Worm (Caenorhabditis elegans): ENCODE results near the gene ipla-5.

ipla-5 gene

ce11 chrIV:8748967-8749366 is 33.9 kb downstream of the ipla-5 start:
- TF ChIP-seq W03F9.2 (tag; optimal IDR thresholded peaks at IDR 0.05) (no peak), dao-5 (tag; optimal IDR thresholded peaks at IDR 0.05) (no peak), him-1 (tag; optimal IDR thresholded peaks at IDR 0.05) (no peak)

ce11 chrIV:8752492-8752891 is 37.4 kb downstream of the ipla-5 start:
- TF ChIP-seq dao-5 (tag; optimal IDR thresholded peaks at IDR 0.05), result no peak
- no peak for TF ChIP-seq him-1 (tag; optimal IDR thresholded peaks at IDR 0.05)
- no peak for TF ChIP-seq W03F9.2 (tag; optimal IDR thresholded peaks at IDR 0.05)

- TF ChIP-seq dao-5 (tag; optimal IDR thresholded peaks at IDR 0.05) (no peak), him-1 (tag; optimal IDR thresholded peaks at IDR 0.05) (no peak), W03F9.2 (tag; optimal IDR thresholded peaks at IDR 0.05) (no peak)
Measured at ce11 chrIV:8754146-8754545, 39.1 kb downstream of the ipla-5 start.

ce11 chrIV:8754727-8755126 is 39.7 kb downstream of the ipla-5 start, which contains the start of gene elli-1:
TSS of gene elli-1 (minus strand) at chrIV:8754827.
- TF ChIP-seq dao-5 (tag; optimal IDR thresholded peaks at IDR 0.05), result no peak
- TF ChIP-seq W03F9.2 (tag; optimal IDR thresholded peaks at IDR 0.05), result no peak
- no peak for TF ChIP-seq him-1 (tag; optimal IDR thresholded peaks at IDR 0.05)

- TF ChIP-seq W03F9.2 (tag; optimal IDR thresholded peaks at IDR 0.05) (no peak), dao-5 (tag; optimal IDR thresholded peaks at IDR 0.05) (no peak), him-1 (tag; optimal IDR thresholded peaks at IDR 0.05) (no peak)
Measured at ce11 chrIV:8757729-8758128, 42.7 kb downstream of the ipla-5 start.

ce11 chrIV:8758620-8759019 is 43.6 kb downstream of the ipla-5 start:
- TF ChIP-seq W03F9.2 (tag; optimal IDR thresholded peaks at IDR 0.05) (no peak), dao-5 (tag; optimal IDR thresholded peaks at IDR 0.05) (no peak), him-1 (tag; optimal IDR thresholded peaks at IDR 0.05) (no peak)

- TF ChIP-seq W03F9.2 (tag; optimal IDR thresholded peaks at IDR 0.05), result no peak
- TF ChIP-seq dao-5 (tag; optimal IDR thresholded peaks at IDR 0.05), result no peak
- TF ChIP-seq him-1 (tag; optimal IDR thresholded peaks at IDR 0.05), result no peak
Measured at ce11 chrIV:8761896-8762295, 46.8 kb downstream of the ipla-5 start, which contains the start of the genes F20C5.11 and klp-11. TSS of gene F20C5.11 (minus strand) at chrIV:8761996. TSS of gene klp-11 (minus strand) at chrIV:8762066.

ce11 chrIV:8762471-8762870 is 47.4 kb downstream of the ipla-5 start:
- no peak for TF ChIP-seq dao-5 (tag; optimal IDR thresholded peaks at IDR 0.05)
- no peak for TF ChIP-seq W03F9.2 (tag; optimal IDR thresholded peaks at IDR 0.05)
- no peak for TF ChIP-seq him-1 (tag; optimal IDR thresholded peaks at IDR 0.05)

ce11 chrIV:8764567-8764966 is 49.5 kb downstream of the ipla-5 start, which contains the start of gene cdc-50.B:
TSS of gene cdc-50.B (plus strand) at chrIV:8764867.
- no peak for TF ChIP-seq dao-5 (tag; optimal IDR thresholded peaks at IDR 0.05)
- no peak for TF ChIP-seq him-1 (tag; optimal IDR thresholded peaks at IDR 0.05)
- TF ChIP-seq W03F9.2 (tag; optimal IDR thresholded peaks at IDR 0.05), result no peak

Measured in whole organism, L4/young adult.